Worm (Caenorhabditis elegans) whole organism, L1 larva: ENCODE results near the gene F10G7.10.
A peak's percentile ranks its signal among the peaks of the same experiment; 100 is the strongest.

ENCODE experiments used
- C04F5.9 ChIP-seq: sonication (generic microtip); optimal IDR thresholded peaks from 2 replicates; lab custom pipeline; 2016; ENCODE audit warnings: missing genetic modification characterization, missing compliant biosample characterization
- C16A3.4 ChIP-seq: fragments of 150-350 bp; optimal IDR thresholded peaks from 2 replicates; lab custom pipeline; 2014; ENCODE audit warnings: missing biosample characterization, missing genetic modification characterization
- aha-1 ChIP-seq: fragments of 150-350 bp; optimal IDR thresholded peaks from 2 replicates; lab custom pipeline; 2014; ENCODE audit warnings: missing biosample characterization, missing genetic modification characterization
- ama-1 ChIP-seq: fragments of 150-350 bp; optimal IDR thresholded peaks from 2 replicates; lab custom pipeline; 2014
- blmp-1 ChIP-seq: fragments of 150-350 bp; optimal IDR thresholded peaks from 2 replicates; lab custom pipeline; 2014; ENCODE audit warnings: missing biosample characterization, missing genetic modification characterization
- ceh-8 ChIP-seq: fragments of 200-800 bp; sonication (Bioruptor generic); optimal IDR thresholded peaks from 2 replicates; lab custom pipeline; 2018; ENCODE audit warnings: mild to moderate bottlenecking, missing genetic modification characterization, moderate library complexity, missing compliant biosample characterization
- dsc-1 ChIP-seq: sonication (generic microtip); optimal IDR thresholded peaks from 2 replicates; lab custom pipeline; 2016; ENCODE audit warnings: mild to moderate bottlenecking, missing genetic modification characterization, missing compliant biosample characterization
- efl-1 ChIP-seq, 4 experiments: fragments of 150-350 bp; optimal IDR thresholded peaks in 3 of 4; peaks in 1 of 4; 1 replicate in 1 of 4; 2 replicates in 3 of 4; lab custom pipeline; 2014; ENCODE audit warnings: missing biosample characterization in 2 of 4, missing genetic modification characterization in 2 of 4, missing genetic modification reagents in 2 of 4
- egl-27 ChIP-seq, 2 experiments: fragments of 150-350 bp in 1 of 2; sonication (generic microtip); optimal IDR thresholded peaks; 3 replicates each; lab custom pipeline; 2017 to 2018; ENCODE audit warnings: missing biosample characterization in 2 of 2, missing genetic modification characterization in 2 of 2, missing genetic modification reagents in 2 of 2
- elt-2 ChIP-seq: sonication (generic microtip); optimal IDR thresholded peaks from 2 replicates; lab custom pipeline; 2016; ENCODE audit warnings: missing genetic modification characterization, mild to moderate bottlenecking, inconsistent platforms, missing compliant biosample characterization, missing genetic modification reagents
- elt-3 ChIP-seq, 6 experiments: fragments of 150-350 bp in 1 of 6; sonication (generic microtip); optimal IDR thresholded peaks; 2 replicates each; lab custom pipeline; 2017 to 2018; ENCODE audit warnings: missing biosample characterization in 6 of 6, missing genetic modification characterization in 6 of 6, inconsistent platforms in 1 of 6
- ets-5 ChIP-seq: fragments of 200-800 bp; sonication (Bioruptor generic); IDR thresholded peaks from 2 replicates; pipeline ENCODE4 v1.3.6; 2022; ENCODE audit warnings: missing genetic modification characterization, missing compliant biosample characterization
- fkh-10 ChIP-seq: sonication (generic microtip); optimal IDR thresholded peaks from 2 replicates; lab custom pipeline; 2017; ENCODE audit warnings: missing biosample characterization, missing genetic modification reagents, missing genetic modification characterization
- fkh-8 ChIP-seq: sonication (generic microtip); optimal IDR thresholded peaks from 2 replicates; lab custom pipeline; 2016; ENCODE audit warnings: mild to moderate bottlenecking, missing genetic modification characterization, missing compliant biosample characterization
- fos-1 ChIP-seq: fragments of 150-350 bp; optimal IDR thresholded peaks from 2 replicates; lab custom pipeline; 2014; ENCODE audit warnings: missing biosample characterization, missing genetic modification characterization
- grh-1 ChIP-seq: fragments of 200-800 bp; sonication (Bioruptor generic); IDR thresholded peaks from 2 replicates; pipeline ENCODE4 v1.3.6; 2022; ENCODE audit warnings: missing genetic modification reagents, missing genetic modification characterization, missing compliant biosample characterization
- hlh-17 ChIP-seq: fragments of 200-800 bp; sonication (Bioruptor generic); optimal IDR thresholded peaks from 2 replicates; lab custom pipeline; 2018; ENCODE audit warnings: missing genetic modification characterization, mild to moderate bottlenecking, missing compliant biosample characterization, moderate library complexity, borderline replicate concordance
- hlh-4 ChIP-seq: sonication (generic microtip); optimal IDR thresholded peaks from 2 replicates; lab custom pipeline; 2016; ENCODE audit warnings: mild to moderate bottlenecking, missing genetic modification characterization, missing compliant biosample characterization
- irx-1 ChIP-seq: sonication (generic microtip); optimal IDR thresholded peaks from 2 replicates; lab custom pipeline; 2016; ENCODE audit warnings: missing genetic modification characterization, missing compliant biosample characterization
- lin-13 ChIP-seq: fragments of 150-350 bp; optimal IDR thresholded peaks from 2 replicates; lab custom pipeline; 2014; ENCODE audit warnings: missing biosample characterization, missing genetic modification reagents, missing genetic modification characterization
- lin-14 ChIP-seq: fragments of 200-800 bp; sonication (Bioruptor generic); optimal IDR thresholded peaks from 2 replicates; lab custom pipeline; 2018; ENCODE audit warnings: mild to moderate bottlenecking, missing genetic modification characterization, moderate library complexity, missing compliant biosample characterization
- lin-35 ChIP-seq, 2 experiments: fragments of 150-350 bp; optimal IDR thresholded peaks; 2 replicates each; lab custom pipeline; 2014; ENCODE audit warnings: missing biosample characterization in 2 of 2, missing genetic modification characterization in 2 of 2, missing genetic modification reagents in 2 of 2
- lsy-2 ChIP-seq, 2 experiments: fragments of 150-350 bp; optimal IDR thresholded peaks; 2 replicates each; lab custom pipeline; 2014; ENCODE audit warnings: missing biosample characterization in 2 of 2, missing genetic modification characterization in 2 of 2
- mab-9 ChIP-seq: fragments of 200-800 bp; sonication (Bioruptor generic); IDR thresholded peaks from 2 replicates; pipeline ENCODE4 v1.3.6; 2022; ENCODE audit warnings: missing genetic modification reagents, missing genetic modification characterization, missing compliant biosample characterization
- nhr-19 ChIP-seq: fragments of 200-800 bp; sonication (Bioruptor generic); conservative IDR thresholded peaks from 2 replicates; pipeline ENCODE4 v1.3.6; 2022; ENCODE audit warnings: missing genetic modification characterization, missing compliant biosample characterization
- nhr-20 ChIP-seq: sonication (generic microtip); optimal IDR thresholded peaks from 2 replicates; lab custom pipeline; 2016; ENCODE audit warnings: mild to moderate bottlenecking, missing genetic modification characterization, missing compliant biosample characterization
- nhr-28 ChIP-seq: fragments of 150-350 bp; optimal IDR thresholded peaks from 2 replicates; lab custom pipeline; 2014; ENCODE audit warnings: missing biosample characterization, missing genetic modification characterization
- nhr-47 ChIP-seq: sonication (generic microtip); optimal IDR thresholded peaks from 2 replicates; lab custom pipeline; 2016; ENCODE audit warnings: mild to moderate bottlenecking, missing genetic modification characterization, moderate library complexity, missing compliant biosample characterization
- nhr-77 ChIP-seq: fragments of 150-350 bp; optimal IDR thresholded peaks from 2 replicates; lab custom pipeline; 2014; ENCODE audit warnings: missing biosample characterization, missing genetic modification characterization
- nhr-85 ChIP-seq: sonication (generic microtip); peaks from one replicate; lab custom pipeline; 2016; ENCODE audit warnings: missing genetic modification characterization, inconsistent platforms, missing compliant biosample characterization
- nhr-90 ChIP-seq: sonication (generic microtip); optimal IDR thresholded peaks from 2 replicates; lab custom pipeline; 2016; ENCODE audit warnings: mild to moderate bottlenecking, missing genetic modification characterization, missing compliant biosample characterization; ENCODE audit not compliant: poor library complexity
- pag-3 ChIP-seq: sonication (generic microtip); optimal IDR thresholded peaks from 2 replicates; lab custom pipeline; 2017; ENCODE audit warnings: missing genetic modification characterization, mild to moderate bottlenecking, missing compliant biosample characterization, antibody characterized with exemption, borderline replicate concordance; ENCODE audit not compliant: insufficient read depth
- pax-3 ChIP-seq: fragments of 200-800 bp; sonication (Bioruptor generic); optimal IDR thresholded peaks from 2 replicates; lab custom pipeline; 2018; ENCODE audit warnings: mild to moderate bottlenecking, missing genetic modification characterization, moderate library complexity, missing compliant biosample characterization
- pqm-1 ChIP-seq: sonication (generic microtip); optimal IDR thresholded peaks from 3 replicates; lab custom pipeline; 2017; ENCODE audit warnings: missing biosample characterization, missing genetic modification characterization
- skn-1 ChIP-seq: fragments of 150-350 bp; optimal IDR thresholded peaks from 2 replicates; lab custom pipeline; 2014; ENCODE audit warnings: missing biosample characterization, missing genetic modification characterization
- sox-4 ChIP-seq: sonication (generic microtip); optimal IDR thresholded peaks from 2 replicates; lab custom pipeline; 2016; ENCODE audit warnings: missing genetic modification characterization, missing compliant biosample characterization
- sptf-1 ChIP-seq: fragments of 150-350 bp; optimal IDR thresholded peaks from 2 replicates; lab custom pipeline; 2014; ENCODE audit warnings: missing biosample characterization, missing genetic modification characterization
- swsn-7 ChIP-seq: sonication (generic microtip); optimal IDR thresholded peaks from 2 replicates; lab custom pipeline; 2016; ENCODE audit warnings: missing genetic modification characterization, missing compliant biosample characterization
- tbx-2 ChIP-seq: sonication (generic microtip); optimal IDR thresholded peaks from 2 replicates; lab custom pipeline; 2016; ENCODE audit warnings: missing genetic modification characterization, missing compliant biosample characterization
- unc-130 ChIP-seq: fragments of 150-350 bp; optimal IDR thresholded peaks from 2 replicates; lab custom pipeline; 2017; ENCODE audit warnings: missing biosample characterization, missing genetic modification characterization, inconsistent platforms
- unc-30 ChIP-seq: sonication (generic microtip); optimal IDR thresholded peaks from 2 replicates; lab custom pipeline; 2017; ENCODE audit warnings: missing biosample characterization, missing genetic modification characterization
- unc-62 ChIP-seq: fragments of 150-350 bp; optimal IDR thresholded peaks from 2 replicates; lab custom pipeline; 2014; ENCODE audit warnings: missing biosample characterization, missing genetic modification reagents, missing genetic modification characterization
- unc-98 ChIP-seq: fragments of 200-800 bp; sonication (Bioruptor generic); IDR thresholded peaks from 2 replicates; pipeline ENCODE4 v1.3.6; 2022; ENCODE audit warnings: missing genetic modification characterization, missing compliant biosample characterization
- vab-15 ChIP-seq: sonication (generic microtip); optimal IDR thresholded peaks from 2 replicates; lab custom pipeline; 2017; ENCODE audit warnings: missing genotype, mild to moderate bottlenecking, missing genetic modification characterization, missing compliant biosample characterization
- zag-1 ChIP-seq: fragments of 150-350 bp; optimal IDR thresholded peaks from 2 replicates; lab custom pipeline; 2014; ENCODE audit warnings: missing biosample characterization, missing genetic modification characterization
- ztf-11 ChIP-seq, 2 experiments: sonication (generic microtip); optimal IDR thresholded peaks; 2 replicates each; lab custom pipeline; 2016 to 2017; ENCODE audit warnings: missing genetic modification characterization in 2 of 2, missing biosample characterization in 1 of 2, missing compliant biosample characterization in 1 of 2

F10G7.10 gene

DNA sequence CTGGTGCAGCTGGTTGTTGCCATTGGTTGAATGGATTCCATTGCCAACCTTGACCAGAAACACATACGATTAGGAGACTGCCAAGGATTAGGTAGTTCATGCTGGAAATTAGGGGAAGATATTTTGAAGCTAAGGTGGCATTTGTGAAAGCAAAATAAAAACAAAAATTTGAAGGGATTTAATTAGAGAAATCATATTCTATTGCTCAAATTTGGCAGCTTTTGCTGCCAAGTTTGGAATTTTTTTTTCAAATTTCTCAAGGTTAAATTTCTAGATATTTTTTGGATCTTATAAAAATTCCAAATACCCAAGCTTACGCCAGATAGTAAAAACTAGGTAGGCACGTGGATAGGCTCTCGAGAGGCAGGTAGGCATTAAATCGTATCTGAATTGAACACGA, 45.2 kb upstream of the F10G7.10 start, which contains the start of gene F26G1.5:
F26G1.5 (minus strand) TSS at position 101 of the 400 bp plus-strand sequence.
- TF ChIP-seq nhr-28 (tag; lab: Kevin White, UChicago) (no peak), ceh-8 (GFP tag; lab: Kevin White, UChicago) (no peak), C04F5.9 (tag; lab: Kevin White, UChicago) (no peak), lin-35 (GFP tag; optimal IDR thresholded peaks at IDR 0.05; lab: Kevin White, UChicago) (no peak), egl-27 (tag; optimal IDR thresholded peaks at IDR 0.05; lab: Kevin White, UChicago) (no peak), irx-1 (tag; lab: Kevin White, UChicago) (no peak), grh-1 (GFP tag; lab: Robert Waterston, UW) (no peak), unc-98 (GFP tag; lab: Robert Waterston, UW) (no peak), pag-3 (tag; lab: Kevin White, UChicago) (no peak)

DNA sequence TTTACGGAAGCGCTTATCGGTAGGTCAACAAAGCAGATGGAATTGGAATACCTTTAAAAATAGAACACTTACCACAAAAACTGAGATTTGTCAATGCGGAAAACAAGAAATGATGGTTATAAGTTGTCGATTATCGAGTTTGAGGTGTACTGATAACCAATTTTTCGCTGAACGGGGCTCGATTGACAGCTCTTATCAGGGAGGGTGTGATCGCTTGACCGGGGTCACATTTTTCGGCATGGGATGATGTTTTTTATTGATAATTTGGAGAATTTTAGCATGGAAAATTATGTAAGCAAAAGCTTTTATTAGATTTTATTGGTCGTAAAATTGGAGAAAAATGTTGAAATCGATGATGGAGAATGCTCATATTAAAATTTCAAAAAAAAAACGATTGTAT, 43.8 kb upstream of the F10G7.10 start:
- TF ChIP-seq hlh-17 (GFP tag; lab: Kevin White, UChicago): no peak
- no peak for TF ChIP-seq skn-1 (tag; lab: Kevin White, UChicago)
- TF ChIP-seq elt-2: peak; percentile 99
- TF ChIP-seq lin-14: peak; percentile 43
- TF ChIP-seq zag-1: no peak
- no peak for TF ChIP-seq ets-5 (GFP tag; lab: Robert Waterston, UW)
- no peak for TF ChIP-seq efl-1 (optimal IDR thresholded peaks at IDR 0.05; lab: Kevin White, UChicago)
- TF ChIP-seq efl-1 (GFP tag; optimal IDR thresholded peaks at IDR 0.05 in 1 of 2; lab: Kevin White, UChicago): no peak
- TF ChIP-seq lin-35 (GFP tag; optimal IDR thresholded peaks at IDR 0.05; lab: Kevin White, UChicago): peak in 1 of 2 experiments; percentile 26
- TF ChIP-seq nhr-77 (tag; lab: Kevin White, UChicago): no peak
- no peak for TF ChIP-seq hlh-4 (tag; lab: Kevin White, UChicago)
- no peak for TF ChIP-seq sptf-1 (tag; lab: Kevin White, UChicago)
- no peak for TF ChIP-seq unc-130 (tag; lab: Kevin White, UChicago)
- TF ChIP-seq pqm-1: peak; percentile 82
- no peak for TF ChIP-seq pax-3 (tag; lab: Kevin White, UChicago)
- no peak for TF ChIP-seq vab-15
- no peak for TF ChIP-seq pag-3 (tag; lab: Kevin White, UChicago)
- TF ChIP-seq egl-27 (tag; optimal IDR thresholded peaks at IDR 0.05; lab: Kevin White, UChicago): no peak
- TF ChIP-seq nhr-90 (tag; lab: Kevin White, UChicago): no peak

DNA sequence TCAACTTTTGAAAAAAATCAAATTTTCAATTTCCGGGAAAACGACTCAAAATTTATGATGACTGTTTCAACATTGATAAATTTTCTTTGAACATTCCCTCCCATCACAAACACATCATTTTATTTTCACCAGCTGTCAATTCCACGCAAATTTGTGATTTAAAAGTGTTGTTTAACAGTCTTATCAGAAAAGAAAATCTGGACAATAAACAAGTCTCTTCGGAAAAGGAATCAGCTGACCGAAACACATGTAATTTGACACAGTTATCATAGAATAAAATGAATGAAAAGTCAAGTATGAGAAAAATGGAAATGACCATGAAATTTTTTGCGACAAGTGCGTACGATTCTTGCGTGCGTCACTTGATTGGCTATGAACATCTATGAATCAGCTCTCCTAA, 43.0 kb upstream of the F10G7.10 start:
- peak; percentile 91 for TF ChIP-seq elt-2
- no peak for TF ChIP-seq lsy-2 (tag; optimal IDR thresholded peaks at IDR 0.05; lab: Kevin White, UChicago)
- peak; percentile 75 for TF ChIP-seq nhr-85 (tag; lab: Kevin White, UChicago)
- peak in 1 of 6 experiments; percentile 84 for TF ChIP-seq elt-3 (tag; optimal IDR thresholded peaks at IDR 0.05; lab: Kevin White, UChicago)
- TF ChIP-seq unc-62 (GFP tag; lab: Kevin White, UChicago): no peak
- TF ChIP-seq nhr-90 (tag; lab: Kevin White, UChicago): peak; percentile 4
- TF ChIP-seq blmp-1: peak; percentile 84
- peak in 1 of 2 experiments; percentile 42 for TF ChIP-seq lin-35 (GFP tag; optimal IDR thresholded peaks at IDR 0.05; lab: Kevin White, UChicago)
- TF ChIP-seq nhr-20 (tag; lab: Kevin White, UChicago): peak; percentile 39
- peak; percentile 30 for TF ChIP-seq lin-14
- TF ChIP-seq efl-1 (optimal IDR thresholded peaks at IDR 0.05; lab: Kevin White, UChicago): no peak
- TF ChIP-seq efl-1 (GFP tag; optimal IDR thresholded peaks at IDR 0.05 in 1 of 2; lab: Kevin White, UChicago): peak in 1 of 2 experiments; percentile 73
- TF ChIP-seq sox-4: no peak
- peak; percentile 30 for TF ChIP-seq C16A3.4 (tag; lab: Kevin White, UChicago)

DNA sequence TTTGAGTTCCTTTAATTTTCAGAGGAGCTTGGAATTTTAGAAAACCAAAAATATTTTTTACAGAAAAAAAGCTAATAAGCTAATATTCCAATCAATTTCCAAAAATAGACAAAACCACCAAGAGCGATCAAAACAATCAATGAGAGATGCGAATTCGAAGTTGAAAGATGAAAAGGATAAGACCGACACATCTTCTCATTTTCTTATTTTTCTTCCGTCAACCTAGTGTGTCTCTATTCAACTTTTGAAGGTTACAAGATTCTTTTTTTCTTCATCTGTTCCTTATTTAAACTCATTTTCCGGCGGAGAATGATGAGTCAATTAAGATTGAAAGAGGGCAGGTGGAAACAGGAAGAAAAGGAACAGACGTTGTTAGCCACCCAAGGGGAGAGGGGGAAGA, 41.5 kb upstream of the F10G7.10 start:
- no peak for TF ChIP-seq tbx-2 (tag; lab: Kevin White, UChicago)
- TF ChIP-seq unc-30: no peak
- no peak for TF ChIP-seq fkh-10 (GFP tag; lab: Kevin White, UChicago)
- no peak for TF ChIP-seq nhr-19 (GFP tag; lab: Robert Waterston, UW)
- peak; percentile 48 for TF ChIP-seq blmp-1
- TF ChIP-seq nhr-47 (tag; lab: Kevin White, UChicago): no peak
- TF ChIP-seq fos-1 (tag; lab: Kevin White, UChicago): no peak
- TF ChIP-seq dsc-1 (tag; lab: Kevin White, UChicago): no peak
- TF ChIP-seq ztf-11 (tag; optimal IDR thresholded peaks at IDR 0.05; lab: Kevin White, UChicago): no peak
- TF ChIP-seq fkh-8 (tag; lab: Kevin White, UChicago): no peak
- no peak for TF ChIP-seq lin-13 (GFP tag; lab: Kevin White, UChicago)
- no peak for TF ChIP-seq zag-1
- no peak for TF ChIP-seq unc-62 (GFP tag; lab: Kevin White, UChicago)
- TF ChIP-seq ama-1 (lab: Kevin White, UChicago): no peak
- no peak for TF ChIP-seq grh-1 (GFP tag; lab: Robert Waterston, UW)
- TF ChIP-seq ets-5 (GFP tag; lab: Robert Waterston, UW): no peak
- TF ChIP-seq aha-1 (tag; lab: Kevin White, UChicago): no peak
- no peak for TF ChIP-seq swsn-7 (tag; lab: Kevin White, UChicago)
- TF ChIP-seq mab-9 (GFP tag; lab: Robert Waterston, UW): no peak
